Worm (Caenorhabditis elegans) whole organism, young adult: ENCODE results near the gene lgc-6.

Experiments
- B0035.1 ChIP-seq: sonication (generic microtip); optimal IDR thresholded peaks from 2 replicates; lab custom pipeline; 2016; ENCODE audit warnings: missing genetic modification characterization, mild to moderate bottlenecking, missing compliant biosample characterization, missing genotype, missing genetic modification reagents
- C17E4.6 ChIP-seq: fragments of 200-800 bp; sonication (Bioruptor generic); IDR thresholded peaks from 2 replicates; pipeline ENCODE4 v1.3.6; 2022; ENCODE audit warnings: missing genetic modification reagents, missing genetic modification characterization, missing compliant biosample characterization
- F22D6.2 ChIP-seq: sonication (generic microtip); optimal IDR thresholded peaks from 2 replicates; lab custom pipeline; 2016; ENCODE audit warnings: mild to moderate bottlenecking, missing genetic modification characterization, missing compliant biosample characterization
- F39B2.1 ChIP-seq: fragments of 200-800 bp; sonication (Bioruptor generic); IDR thresholded peaks from 2 replicates; pipeline ENCODE4 v1.3.6; 2022; ENCODE audit warnings: missing genetic modification reagents, missing genetic modification characterization, missing compliant biosample characterization
- Y67H2A.10 ChIP-seq: fragments of 200-800 bp; sonication (Bioruptor generic); conservative IDR thresholded peaks from 2 replicates; pipeline ENCODE4 v1.3.6; 2022; ENCODE audit warnings: missing genetic modification reagents, missing genetic modification characterization, missing compliant biosample characterization
- Y79H2A.3 ChIP-seq: fragments of 200-800 bp; sonication (Bioruptor generic); conservative IDR thresholded peaks from 2 replicates; pipeline ENCODE4 v1.3.6; 2022; ENCODE audit warnings: missing genetic modification reagents, missing genetic modification characterization, missing compliant biosample characterization
- akir-1 ChIP-seq: fragments of 200-800 bp; sonication (Bioruptor generic); optimal IDR thresholded peaks from 2 replicates; lab custom pipeline; 2018; ENCODE audit warnings: mild to moderate bottlenecking, missing genetic modification characterization, moderate library complexity, missing compliant biosample characterization
- attf-6 ChIP-seq: fragments of 200-800 bp; sonication (Bioruptor generic); IDR thresholded peaks from 2 replicates; pipeline ENCODE4 v1.3.6; 2022; ENCODE audit warnings: missing genetic modification reagents, missing genetic modification characterization, missing compliant biosample characterization
- bed-1 ChIP-seq: fragments of 200-800 bp; sonication (Bioruptor generic); IDR thresholded peaks from 2 replicates; pipeline ENCODE4 v1.3.6; 2022; ENCODE audit warnings: missing genetic modification reagents, missing genetic modification characterization, missing compliant biosample characterization
- cebp-1 ChIP-seq, 2 experiments: fragments of 200-800 bp in 1 of 2; sonication (Bioruptor generic) in 1 of 2; sonication (generic microtip) in 1 of 2; IDR thresholded peaks in 1 of 2; optimal IDR thresholded peaks in 1 of 2; 2 replicates each; pipeline versions ENCODE4 v1.3.6 to Lab custom; 2017 to 2022; ENCODE audit warnings: missing compliant biosample characterization in 2 of 2, missing genetic modification characterization in 2 of 2, mild to moderate bottlenecking in 1 of 2, missing genetic modification reagents in 1 of 2, moderate library complexity in 1 of 2
- cebp-2 ChIP-seq: fragments of 200-800 bp; sonication (Bioruptor generic); IDR thresholded peaks from 2 replicates; pipeline ENCODE4 v1.3.6; 2022; ENCODE audit warnings: missing genetic modification characterization, missing compliant biosample characterization
- ceh-100 ChIP-seq: fragments of 200-800 bp; sonication (Bioruptor generic); IDR thresholded peaks from 2 replicates; pipeline ENCODE4 v1.3.6; 2022; ENCODE audit warnings: missing genetic modification reagents, missing genetic modification characterization, missing compliant biosample characterization
- ceh-91 ChIP-seq: fragments of 200-800 bp; sonication (Bioruptor generic); IDR thresholded peaks from 2 replicates; pipeline ENCODE4 v1.3.6; 2022; ENCODE audit warnings: missing genetic modification reagents, missing genetic modification characterization, missing compliant biosample characterization
- dox-1 ChIP-seq: fragments of 200-800 bp; sonication (Bioruptor generic); IDR thresholded peaks from 2 replicates; pipeline ENCODE4 v1.3.6; 2022; ENCODE audit warnings: missing genetic modification reagents, missing genetic modification characterization, missing compliant biosample characterization
- dpl-1 ChIP-seq: fragments of 150-350 bp; optimal IDR thresholded peaks from 2 replicates; lab custom pipeline; 2014; ENCODE audit warnings: missing biosample characterization, missing genetic modification reagents, missing genetic modification characterization
- efl-1 ChIP-seq: fragments of 150-350 bp; optimal IDR thresholded peaks from 2 replicates; lab custom pipeline; 2014; ENCODE audit warnings: missing biosample characterization, missing genetic modification reagents, missing genetic modification characterization
- egl-18 ChIP-seq: fragments of 200-800 bp; sonication (Bioruptor generic); IDR thresholded peaks from 2 replicates; pipeline ENCODE4 v1.3.6; 2022; ENCODE audit warnings: missing genetic modification reagents, missing genetic modification characterization, missing compliant biosample characterization
- ekl-4 ChIP-seq: fragments of 200-800 bp; sonication (Bioruptor generic); IDR thresholded peaks from 2 replicates; pipeline ENCODE4 v1.3.6; 2022; ENCODE audit warnings: missing genetic modification reagents, missing genetic modification characterization, missing compliant biosample characterization
- ets-4 ChIP-seq: fragments of 200-800 bp; sonication (Bioruptor generic); optimal IDR thresholded peaks from 2 replicates; lab custom pipeline; 2018; ENCODE audit warnings: mild to moderate bottlenecking, missing genetic modification characterization, missing compliant biosample characterization
- gei-17 ChIP-seq: fragments of 200-800 bp; sonication (Bioruptor generic); optimal IDR thresholded peaks from 2 replicates; lab custom pipeline; 2018; ENCODE audit warnings: mild to moderate bottlenecking, missing genetic modification characterization, missing compliant biosample characterization
- hmg-1.2 ChIP-seq: fragments of 200-800 bp; sonication (Bioruptor generic); IDR thresholded peaks from 2 replicates; pipeline ENCODE4 v1.3.6; 2022; ENCODE audit warnings: missing genetic modification reagents, missing genetic modification characterization, missing compliant biosample characterization
- hsf-1 ChIP-seq: fragments of 200-800 bp; sonication (Bioruptor generic); IDR thresholded peaks from 2 replicates; pipeline ENCODE4 v1.3.6; 2022; ENCODE audit warnings: missing genetic modification reagents, missing genetic modification characterization, missing compliant biosample characterization
- let-526 ChIP-seq: fragments of 200-800 bp; sonication (Bioruptor generic); IDR thresholded peaks from 2 replicates; pipeline ENCODE4 v1.3.6; 2022; ENCODE audit warnings: missing genetic modification reagents, missing genetic modification characterization, missing compliant biosample characterization
- let-607 ChIP-seq, 2 experiments: fragments of 200-800 bp in 1 of 2; sonication (Bioruptor generic) in 1 of 2; sonication (generic microtip) in 1 of 2; optimal IDR thresholded peaks; 2 replicates each; lab custom pipeline; 2016 to 2018; ENCODE audit warnings: mild to moderate bottlenecking in 2 of 2, missing compliant biosample characterization in 2 of 2, missing genetic modification characterization in 2 of 2, moderate library complexity in 2 of 2, missing genotype in 1 of 2
- lin-26 ChIP-seq: fragments of 200-800 bp; sonication (Bioruptor generic); IDR thresholded peaks from 2 replicates; pipeline ENCODE4 v1.3.6; 2022; ENCODE audit warnings: missing genetic modification reagents, missing genetic modification characterization, missing compliant biosample characterization
- lin-40 ChIP-seq: sonication (generic microtip); optimal IDR thresholded peaks from 2 replicates; lab custom pipeline; 2016; ENCODE audit warnings: missing genetic modification characterization, mild to moderate bottlenecking, missing compliant biosample characterization, missing genotype, missing genetic modification reagents
- lir-1 ChIP-seq: fragments of 200-800 bp; sonication (Bioruptor generic); conservative IDR thresholded peaks from 2 replicates; pipeline ENCODE4 v1.3.6; 2022; ENCODE audit warnings: missing genetic modification reagents, missing genetic modification characterization, missing compliant biosample characterization
- lsl-1 ChIP-seq: fragments of 200-800 bp; sonication (Bioruptor generic); optimal IDR thresholded peaks from 2 replicates; lab custom pipeline; 2018; ENCODE audit warnings: mild to moderate bottlenecking, missing genetic modification characterization, moderate library complexity, missing compliant biosample characterization
- mxl-1 ChIP-seq: sonication (generic microtip); optimal IDR thresholded peaks from 2 replicates; lab custom pipeline; 2016; ENCODE audit warnings: missing genetic modification characterization, missing compliant biosample characterization
- nfya-1 ChIP-seq: sonication (generic microtip); optimal IDR thresholded peaks from 2 replicates; lab custom pipeline; 2017; ENCODE audit warnings: antibody characterized with exemption, missing compliant biosample characterization, missing genetic modification characterization, borderline replicate concordance; ENCODE audit not compliant: insufficient read depth
- nhr-27 ChIP-seq: fragments of 200-800 bp; sonication (Bioruptor generic); optimal IDR thresholded peaks from 2 replicates; lab custom pipeline; 2018; ENCODE audit warnings: mild to moderate bottlenecking, missing genetic modification characterization, moderate library complexity, missing compliant biosample characterization
- pbrm-1 ChIP-seq: fragments of 200-800 bp; sonication (Bioruptor generic); IDR thresholded peaks from 2 replicates; pipeline ENCODE4 v1.3.6; 2022; ENCODE audit warnings: missing genetic modification reagents, missing genetic modification characterization, missing compliant biosample characterization
- pha-4 ChIP-seq: fragments of 150-350 bp; sonication (generic microtip); optimal IDR thresholded peaks from 2 replicates; lab custom pipeline; 2014; ENCODE audit warnings: missing biosample characterization, missing genetic modification reagents, missing genetic modification characterization
- repo-1 ChIP-seq: sonication (generic microtip); optimal IDR thresholded peaks from 2 replicates; lab custom pipeline; 2017; ENCODE audit warnings: mild to moderate bottlenecking, missing genetic modification characterization, missing compliant biosample characterization
- rpc-1 ChIP-seq, 2 experiments: fragments of 150-350 bp in 1 of 2; sonication (generic microtip) in 1 of 2; optimal IDR thresholded peaks; 2 replicates each; lab custom pipeline; 2014 to 2018; ENCODE audit warnings: missing biosample characterization in 1 of 2, missing genetic modification characterization in 1 of 2, missing genetic modification reagents in 1 of 2, missing genotype in 1 of 2
- sea-2 ChIP-seq: fragments of 200-800 bp; sonication (Bioruptor generic); IDR thresholded peaks from 2 replicates; pipeline ENCODE4 v1.3.6; 2022; ENCODE audit warnings: missing genetic modification characterization, missing compliant biosample characterization
- snpc-4 ChIP-seq, 5 experiments: fragments of 150-350 bp in 1 of 5; sonication (generic microtip) in 4 of 5; optimal IDR thresholded peaks; 2 replicates each; lab custom pipeline; 2014 to 2018; ENCODE audit warnings: missing genetic modification characterization in 5 of 5, missing biosample characterization in 3 of 5, antibody characterized with exemption in 2 of 5, mild to moderate bottlenecking in 2 of 5, missing compliant biosample characterization in 2 of 5, missing genotype in 2 of 5, moderate library complexity in 2 of 5, missing genetic modification reagents in 1 of 5
- unc-130 ChIP-seq: sonication (generic microtip); optimal IDR thresholded peaks from 2 replicates; lab custom pipeline; 2016; ENCODE audit warnings: missing genetic modification reagents, missing genetic modification characterization, missing compliant biosample characterization
- unc-62 ChIP-seq: fragments of 150-350 bp; optimal IDR thresholded peaks from 2 replicates; lab custom pipeline; 2014; ENCODE audit warnings: missing biosample characterization, missing genetic modification reagents, missing genetic modification characterization
- ztf-18 ChIP-seq: sonication (generic microtip); optimal IDR thresholded peaks from 2 replicates; lab custom pipeline; 2016; ENCODE audit warnings: missing genotype, mild to moderate bottlenecking, missing genetic modification characterization, missing compliant biosample characterization
- ztf-25 ChIP-seq: fragments of 200-800 bp; sonication (Bioruptor generic); IDR thresholded peaks from 2 replicates; pipeline ENCODE4 v1.3.6; 2022; ENCODE audit warnings: missing genetic modification reagents, missing genetic modification characterization, missing compliant biosample characterization
- ztf-26 ChIP-seq: sonication (generic microtip); optimal IDR thresholded peaks from 2 replicates; lab custom pipeline; 2017; ENCODE audit warnings: missing genetic modification characterization, missing compliant biosample characterization

lgc-6 gene

DNA sequence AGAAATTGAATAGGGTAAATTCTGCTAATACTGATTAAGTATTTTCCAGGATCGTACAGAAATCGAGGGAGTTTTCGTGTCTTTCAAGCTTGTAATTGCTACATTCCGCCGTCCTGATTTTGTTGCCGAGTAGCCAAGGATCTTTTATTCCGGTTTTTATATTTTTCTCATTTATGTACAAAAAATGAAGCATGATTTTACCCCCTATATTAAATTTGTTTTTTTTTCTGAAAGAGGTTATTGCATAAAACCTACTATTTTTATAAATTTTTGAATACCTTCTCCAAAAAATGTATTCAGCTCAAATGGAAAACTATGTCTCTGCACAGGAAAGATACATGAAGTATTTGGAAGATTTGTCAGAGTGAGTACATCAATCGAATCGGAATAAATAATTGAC, 40.1 kb upstream of the lgc-6 start, which contains the start of gene F35H10.6 (continued):
- TF ChIP-seq rpc-1 (optimal IDR thresholded peaks at IDR 0.05; lab: Kevin White, UChicago): no peak
- TF ChIP-seq rpc-1 (tag; optimal IDR thresholded peaks at IDR 0.05; lab: Kevin White, UChicago): no peak
- TF ChIP-seq sea-2 (GFP tag; lab: Robert Waterston, UW): no peak
- TF ChIP-seq attf-6 (GFP tag; lab: Robert Waterston, UW): no peak
- no peak for TF ChIP-seq snpc-4 (GFP tag; optimal IDR thresholded peaks at IDR 0.05; lab: Kevin White, UChicago)
- TF ChIP-seq snpc-4 (tag; optimal IDR thresholded peaks at IDR 0.05; lab: Kevin White, UChicago): no peak

DNA sequence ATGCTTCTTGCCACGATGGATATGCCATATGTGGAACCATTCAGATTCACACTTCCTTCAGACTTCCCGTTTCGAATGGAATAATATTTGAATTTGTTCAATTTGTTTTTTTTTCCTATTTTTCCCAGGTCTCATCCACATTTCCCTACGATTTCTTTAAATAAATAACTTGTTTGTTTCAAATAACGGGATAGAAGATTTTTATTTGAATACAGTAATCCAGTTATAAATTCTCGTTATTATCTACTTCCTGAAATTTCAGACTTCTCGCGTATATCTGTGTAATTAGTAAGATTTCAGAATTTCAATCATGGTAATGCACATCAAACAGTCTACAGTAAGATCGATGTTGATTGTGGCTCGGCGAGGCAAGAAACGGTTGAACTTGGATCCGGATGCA, 39.3 kb upstream of the lgc-6 start, which contains the start of gene F35H10.5:
Gene F35H10.5 (plus strand): TSS at position 301 of the 400 bp plus-strand sequence.
- no peak for TF ChIP-seq Y79H2A.3 (GFP tag; lab: Robert Waterston, UW)
- no peak for TF ChIP-seq C17E4.6 (GFP tag; lab: Robert Waterston, UW)
- no peak for TF ChIP-seq F22D6.2 (tag; lab: Kevin White, UChicago)
- no peak for TF ChIP-seq rpc-1 (optimal IDR thresholded peaks at IDR 0.05; lab: Kevin White, UChicago)
- no peak for TF ChIP-seq rpc-1 (tag; optimal IDR thresholded peaks at IDR 0.05; lab: Kevin White, UChicago)
- no peak for TF ChIP-seq cebp-1 (GFP tag; IDR thresholded peaks at IDR 0.05; lab: Robert Waterston, UW)
- no peak for TF ChIP-seq cebp-1 (tag; optimal IDR thresholded peaks at IDR 0.05; lab: Kevin White, UChicago)
- no peak for TF ChIP-seq Y67H2A.10 (GFP tag; lab: Robert Waterston, UW)
- TF ChIP-seq egl-18 (GFP tag; lab: Robert Waterston, UW): no peak
- no peak for TF ChIP-seq ztf-26
- TF ChIP-seq B0035.1: no peak
- no peak for TF ChIP-seq ztf-25 (GFP tag; lab: Robert Waterston, UW)
- TF ChIP-seq F39B2.1 (GFP tag; lab: Robert Waterston, UW): no peak
- TF ChIP-seq let-526 (GFP tag; lab: Robert Waterston, UW): no peak
- TF ChIP-seq nhr-27 (tag; lab: Kevin White, UChicago): no peak
- no peak for TF ChIP-seq unc-130 (GFP tag; lab: Kevin White, UChicago)
- no peak for TF ChIP-seq ceh-100 (GFP tag; lab: Robert Waterston, UW)
- TF ChIP-seq nfya-1 (tag; lab: Kevin White, UChicago): no peak
- no peak for TF ChIP-seq pbrm-1

DNA sequence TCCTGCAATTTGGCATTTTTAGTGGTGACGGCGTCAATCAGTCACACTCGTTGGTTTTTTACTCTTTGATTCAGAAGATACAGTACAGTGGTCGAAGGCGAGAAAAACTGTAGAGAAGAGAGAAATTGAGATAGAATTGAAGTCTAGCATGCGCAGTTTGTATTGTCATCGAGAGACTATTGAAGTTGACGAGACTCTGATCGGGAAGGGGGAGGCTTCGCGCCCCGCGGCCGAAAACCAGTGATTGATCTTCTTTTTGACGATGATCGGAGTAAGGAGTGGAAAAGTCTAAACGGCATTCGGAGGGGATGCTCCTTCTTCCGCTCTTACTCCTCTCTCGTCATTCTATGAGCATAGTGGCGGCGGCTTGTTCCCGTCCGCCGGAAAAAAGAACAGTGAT, 37.8 kb upstream of the lgc-6 start:
- TF ChIP-seq lin-40 (peak; percentile 13), lin-26 (GFP tag; lab: Robert Waterston, UW) (0 out of 2 replicates have a peak, but pooled peaks have one; percentile 21), ekl-4 (GFP tag; lab: Robert Waterston, UW) (peak; percentile 65), hmg-1.2 (GFP tag; lab: Robert Waterston, UW) (peak; percentile 31; the same call in 1 of the 2 replicates), ztf-26 (peak; percentile 37), let-607 (tag; optimal IDR thresholded peaks at IDR 0.05; lab: Kevin White, UChicago) (no peak), unc-62 (GFP tag; lab: Kevin White, UChicago) (no peak)

DNA sequence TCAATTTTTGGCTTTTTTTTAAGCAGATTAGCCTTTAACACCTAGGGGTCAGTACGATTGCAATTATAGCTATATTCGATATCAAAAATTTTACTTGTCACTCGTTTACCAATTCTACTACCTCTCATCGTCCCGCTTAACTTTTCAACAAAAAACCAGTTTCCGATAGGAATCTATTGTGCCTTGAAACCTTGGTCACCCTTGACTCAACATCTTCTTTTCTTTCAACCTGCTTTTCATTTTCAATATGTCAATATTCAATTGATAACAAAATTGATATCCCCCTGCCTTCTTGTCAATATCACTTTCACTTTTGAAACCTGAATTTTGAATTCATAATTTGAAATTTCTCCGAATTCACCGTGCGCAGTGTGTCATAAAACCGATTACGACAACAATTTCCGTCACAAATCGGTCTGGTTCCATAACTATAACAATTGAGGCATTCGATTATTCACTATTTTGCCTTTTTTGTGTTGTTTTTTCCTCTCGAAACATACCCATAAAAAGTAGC, 37.0 kb upstream of the lgc-6 start:
- no peak for TF ChIP-seq gei-17 (GFP tag; lab: Kevin White, UChicago)
- no peak for TF ChIP-seq unc-130 (GFP tag; lab: Kevin White, UChicago)
- TF ChIP-seq mxl-1 (tag; lab: Kevin White, UChicago): no peak
- TF ChIP-seq repo-1 (tag; lab: Kevin White, UChicago): no peak
- TF ChIP-seq lsl-1 (GFP tag; lab: Kevin White, UChicago): no peak
- TF ChIP-seq pha-4 (tag; lab: Kevin White, UChicago): no peak
- no peak for TF ChIP-seq lir-1 (GFP tag; lab: Robert Waterston, UW)
- TF ChIP-seq cebp-2 (GFP tag; lab: Robert Waterston, UW): no peak
- no peak for TF ChIP-seq ztf-18
- no peak for TF ChIP-seq bed-1 (GFP tag; lab: Robert Waterston, UW)
- no peak for TF ChIP-seq dpl-1 (GFP tag; lab: Kevin White, UChicago)
- no peak for TF ChIP-seq dox-1 (GFP tag; lab: Robert Waterston, UW)
- no peak for TF ChIP-seq hsf-1 (GFP tag; lab: Robert Waterston, UW)
- no peak for TF ChIP-seq efl-1 (GFP tag; lab: Kevin White, UChicago)
- TF ChIP-seq akir-1 (GFP tag; lab: Kevin White, UChicago): no peak
- no peak for TF ChIP-seq ets-4
- no peak for TF ChIP-seq ceh-91 (GFP tag; lab: Robert Waterston, UW)
